Worm (Caenorhabditis elegans) whole organism, L4/young adult: ENCODE results near the gene mspn-1.

Source experiments
- W03F9.2 ChIP-seq: fragments of 150-350 bp; optimal IDR thresholded peaks from 2 replicates; lab custom pipeline; 2014; ENCODE audit warnings: missing biosample characterization, missing genetic modification characterization
- him-1 ChIP-seq: sonication (generic microtip); optimal IDR thresholded peaks from 2 replicates; lab custom pipeline; 2016; ENCODE audit warnings: missing genotype, missing genetic modification reagents, missing genetic modification characterization, missing compliant biosample characterization

- TF ChIP-seq W03F9.2 (tag; lab: Kevin White, UChicago) (no peak), him-1 (tag; lab: Kevin White, UChicago) (no peak)
Measured at ce11 chrIV:10157489-10158088, 20.2 kb upstream of the mspn-1 start, which contains the start of gene ttr-53.
